Worm (Caenorhabditis elegans) whole organism, L1 larva: ENCODE data around the gene T24E12.12.

Experiments used
- ceh-90 ChIP-seq: sonication (generic microtip); optimal IDR thresholded peaks from 2 replicates; lab custom pipeline; 2016; ENCODE audit warnings: missing genetic modification characterization, missing compliant biosample characterization
- elt-3 ChIP-seq, 6 experiments: fragments of 150-350 bp in 1 of 6; sonication (generic microtip); optimal IDR thresholded peaks; 2 replicates each; lab custom pipeline; 2017 to 2018; ENCODE audit warnings: missing biosample characterization in 6 of 6, missing genetic modification characterization in 6 of 6, inconsistent platforms in 1 of 6
- fos-1 ChIP-seq: fragments of 150-350 bp; optimal IDR thresholded peaks from 2 replicates; lab custom pipeline; 2014; ENCODE audit warnings: missing biosample characterization, missing genetic modification characterization
- nhr-28 ChIP-seq: fragments of 150-350 bp; optimal IDR thresholded peaks from 2 replicates; lab custom pipeline; 2014; ENCODE audit warnings: missing biosample characterization, missing genetic modification characterization
- unc-62 ChIP-seq: fragments of 150-350 bp; optimal IDR thresholded peaks from 2 replicates; lab custom pipeline; 2014; ENCODE audit warnings: missing biosample characterization, missing genetic modification reagents, missing genetic modification characterization

ce11 chrII:3782309-3783000 lies 23.4 kb downstream of the T24E12.12 start, which contains the start of gene T24E12.2:
- TF ChIP-seq elt-3 (tag; optimal IDR thresholded peaks at IDR 0.05; lab: Kevin White, UChicago) (no peak), nhr-28 (tag; lab: Kevin White, UChicago) (no peak), fos-1 (no peak), ceh-90 (tag; lab: Kevin White, UChicago) (no peak), unc-62 (GFP tag; lab: Kevin White, UChicago) (no peak)
